Worm (Caenorhabditis elegans): ENCODE data around the gene str-181.
A peak's percentile ranks its signal among the peaks of the same experiment; 100 is the strongest.

str-181 gene

ce11 chrV:12741684-12742083 is 23.2 kb upstream of the str-181 start, which contains the start of gene hrg-7:
Gene hrg-7, plus strand, starts transcription at chrV:12742041.
- no peak for TF ChIP-seq elt-1 (tag; optimal IDR thresholded peaks at IDR 0.05)
- TF ChIP-seq elt-2 (tag; optimal IDR thresholded peaks at IDR 0.05), result peak; percentile 95
- peak; percentile 62 for TF ChIP-seq skn-1 (tag; optimal IDR thresholded peaks at IDR 0.05)
- TF ChIP-seq ZK546.5 (tag; optimal IDR thresholded peaks at IDR 0.05), result no peak
- no peak for TF ChIP-seq ceh-28 (tag; optimal IDR thresholded peaks at IDR 0.05)

- TF ChIP-seq pha-4 (tag; optimal IDR thresholded peaks at IDR 0.05) (peak; percentile 19), eor-1 (tag; optimal IDR thresholded peaks at IDR 0.05) (no peak)
Measured at ce11 chrV:12736166-12736753, 17.7 kb upstream of the str-181 start, which contains the start of gene cky-1. Gene cky-1, plus strand, starts transcription at chrV:12736703.

DNA sequence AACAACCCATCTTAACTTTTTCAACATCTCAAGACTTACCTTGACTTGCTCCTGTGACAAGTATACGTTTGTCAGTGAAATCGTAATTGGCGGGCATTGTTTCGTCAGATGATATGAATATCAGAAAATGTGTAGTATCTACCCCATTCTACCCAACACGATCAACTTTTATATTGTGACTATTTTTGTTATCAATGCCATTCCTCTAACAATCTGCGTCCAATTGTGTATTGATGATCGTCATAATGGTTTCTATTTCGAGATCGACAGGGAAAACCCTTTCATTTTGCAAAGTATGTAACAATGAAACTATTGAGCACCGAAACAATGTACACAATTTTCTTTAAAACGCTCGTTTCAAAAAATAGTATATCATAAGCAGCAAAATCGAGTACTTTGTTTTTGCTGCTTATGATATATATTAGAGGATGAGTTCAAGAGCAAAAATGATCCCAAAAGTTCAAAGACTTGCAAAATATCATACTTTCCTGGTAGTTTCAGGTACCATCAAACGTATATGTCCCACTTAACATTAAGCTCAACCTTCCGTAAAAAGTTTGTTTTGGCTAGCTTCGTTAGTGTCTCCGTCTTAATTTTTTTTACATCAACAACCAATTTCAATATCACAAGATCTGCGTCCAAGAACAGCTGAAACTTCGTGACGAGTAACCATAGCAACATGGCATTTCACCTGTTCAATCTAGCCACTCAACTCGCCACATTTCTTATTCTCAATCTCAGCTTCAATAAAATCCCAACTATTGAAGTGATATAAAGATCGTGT is 15.1 kb upstream of the str-181 start, which contains the start of the genes dhs-21 and xbx-9:
dhs-21 (minus strand) TSS at position 181 of the 784 bp plus-strand sequence.
xbx-9 (plus strand) TSS at position 734 of the 784 bp plus-strand sequence.
- TF ChIP-seq pqm-1 (tag; optimal IDR thresholded peaks at IDR 0.05), result peak; percentile 86
- peak in 1 of 3 experiments; percentile 26 for TF ChIP-seq elt-3 (tag; optimal IDR thresholded peaks at IDR 0.05)
- TF ChIP-seq fkh-2 (tag; optimal IDR thresholded peaks at IDR 0.05), result no peak
- TF ChIP-seq jun-1 (tag; optimal IDR thresholded peaks at IDR 0.05), result peak; percentile 54
- TF ChIP-seq pha-4 (tag; optimal IDR thresholded peaks at IDR 0.05), result peak; percentile 12
- TF ChIP-seq elt-2 (tag; optimal IDR thresholded peaks at IDR 0.05), result peak; percentile 79
- no peak for TF ChIP-seq egl-5 (tag; optimal IDR thresholded peaks at IDR 0.05)

- TF ChIP-seq elt-2 (tag; optimal IDR thresholded peaks at IDR 0.05) (peak; percentile 87), ceh-28 (tag; optimal IDR thresholded peaks at IDR 0.05) (no peak), pha-4 (tag; optimal IDR thresholded peaks at IDR 0.05) (peak; percentile 23), pqm-1 (tag; optimal IDR thresholded peaks at IDR 0.05) (peak; percentile 77)
Measured at ce11 chrV:12732734-12733133, 14.2 kb upstream of the str-181 start.

DNA sequence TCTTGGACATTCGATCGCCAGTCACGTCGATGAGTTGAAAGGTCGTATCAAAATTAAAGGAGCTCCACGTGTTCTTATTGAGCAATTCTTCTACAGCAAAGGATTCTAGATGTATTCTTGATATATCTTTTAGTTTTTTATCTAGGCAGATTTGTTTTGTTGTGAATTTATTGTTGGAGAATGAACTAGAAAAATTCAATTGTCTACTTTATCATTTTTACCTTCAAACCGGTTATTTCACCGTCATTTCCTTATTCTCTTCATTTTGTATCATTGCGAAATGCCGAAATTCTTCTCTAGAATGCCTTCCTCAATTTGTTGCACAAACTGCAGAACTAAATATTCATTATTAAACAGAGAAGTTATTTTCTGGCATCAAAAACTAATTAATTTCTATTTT is 10.7 kb upstream of the str-181 start, which contains the start of gene R11D1.10:
R11D1.10 (plus strand) TSS at position 301 of the 400 bp plus-strand sequence.
- TF ChIP-seq nhr-11 (tag; optimal IDR thresholded peaks at IDR 0.05), result no peak
- no peak for TF ChIP-seq ztf-11 (tag; optimal IDR thresholded peaks at IDR 0.05)
- no peak for TF ChIP-seq ztf-4 (tag; optimal IDR thresholded peaks at IDR 0.05)
- no peak for TF ChIP-seq nhr-23 (tag; optimal IDR thresholded peaks at IDR 0.05)
- no peak for TF ChIP-seq elt-2 (tag; optimal IDR thresholded peaks at IDR 0.05)

DNA sequence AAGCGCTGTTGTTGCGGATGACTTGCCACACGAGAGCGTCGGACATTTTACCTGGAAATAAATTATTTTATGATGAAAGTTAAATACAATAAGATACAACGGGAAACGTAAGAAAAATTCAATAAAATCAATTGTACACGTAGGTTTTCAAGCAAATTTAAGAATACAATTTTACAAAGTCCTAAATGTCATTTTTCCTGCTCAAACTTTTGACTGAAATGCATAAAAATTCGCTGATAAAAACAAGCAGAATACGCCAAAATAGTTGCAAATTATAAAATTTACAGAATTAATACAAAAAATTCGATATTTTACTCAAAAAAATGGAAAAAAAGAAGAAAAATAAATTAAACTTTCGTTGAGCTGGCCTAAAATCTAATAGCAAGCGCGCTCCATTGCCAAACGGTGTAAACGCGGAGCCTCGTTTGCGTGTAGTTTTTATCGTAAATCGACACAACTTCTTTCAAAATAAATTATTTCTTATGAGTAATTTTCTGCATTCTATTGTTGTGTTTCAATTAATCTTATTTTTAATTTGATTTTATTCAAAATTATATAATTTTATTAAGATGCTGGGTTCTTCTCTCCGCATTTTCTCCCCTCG is 9.6 kb upstream of the str-181 start, which contains the start of the genes rpl-28 and mrpl-49:
rpl-28 (minus strand) TSS at position 51 of the 604 bp plus-strand sequence.
mrpl-49 (plus strand) TSS at position 570 of the 604 bp plus-strand sequence.
- TF ChIP-seq skn-1 (tag; optimal IDR thresholded peaks at IDR 0.05) (peak; percentile 42), nhr-23 (tag; optimal IDR thresholded peaks at IDR 0.05) (peak; percentile 93), egl-27 (tag; optimal IDR thresholded peaks at IDR 0.05) (no peak), ceh-16 (tag; optimal IDR thresholded peaks at IDR 0.05) (no peak), pha-4 (tag; optimal IDR thresholded peaks at IDR 0.05) (peak; percentile 98), nhr-11 (tag; optimal IDR thresholded peaks at IDR 0.05) (peak; percentile 48), snpc-4 (tag; optimal IDR thresholded peaks at IDR 0.05) (peak; percentile 91), R02D3.7 (tag; optimal IDR thresholded peaks at IDR 0.05) (peak; percentile 95), ama-1 (optimal IDR thresholded peaks at IDR 0.05) (peak; percentile 4), elt-2 (tag; optimal IDR thresholded peaks at IDR 0.05) (peak; percentile 72), daf-12 (tag; optimal IDR thresholded peaks at IDR 0.05) (no peak), lsy-12 (tag; optimal IDR thresholded peaks at IDR 0.05) (peak; percentile 30), sea-2 (GFP tag; optimal IDR thresholded peaks at IDR 0.05) (no peak), eor-1 (tag; optimal IDR thresholded peaks at IDR 0.05) (no peak), tbx-2 (tag; optimal IDR thresholded peaks at IDR 0.05) (peak; percentile 10), lin-15B (tag; optimal IDR thresholded peaks at IDR 0.05) (peak; percentile 99), zag-1 (tag; optimal IDR thresholded peaks at IDR 0.05) (no peak), lin-39 (tag; optimal IDR thresholded peaks at IDR 0.05) (peak; percentile 79), nhr-43 (tag; optimal IDR thresholded peaks at IDR 0.05; ENCODE audit: poor library complexity, severe bottlenecking) (peak; percentile 24), nfya-1 (tag; optimal IDR thresholded peaks at IDR 0.05; ENCODE audit: insufficient read depth) (peak; percentile 89), fkh-10 (GFP tag; optimal IDR thresholded peaks at IDR 0.05) (peak; percentile 49), nhr-25 (tag; optimal IDR thresholded peaks at IDR 0.05) (peak; percentile 90), egl-5 (tag; optimal IDR thresholded peaks at IDR 0.05) (peak; percentile 95), hmg-11 (tag; optimal IDR thresholded peaks at IDR 0.05) (peak; percentile 40), ceh-9 (tag; optimal IDR thresholded peaks at IDR 0.05) (no peak), jun-1 (tag; optimal IDR thresholded peaks at IDR 0.05) (peak; percentile 38), pqm-1 (tag; optimal IDR thresholded peaks at IDR 0.05) (peak; percentile 68)

Data from whole organism, L3 larva.